Worm (Caenorhabditis elegans): ENCODE results near the gene M02E1.1.
"Not testable (repeated sequence)": the region's sequence is repeated elsewhere in the genome, so short reads cannot be mapped to it uniquely, and the experiment has no call there.

M02E1.1 gene

DNA sequence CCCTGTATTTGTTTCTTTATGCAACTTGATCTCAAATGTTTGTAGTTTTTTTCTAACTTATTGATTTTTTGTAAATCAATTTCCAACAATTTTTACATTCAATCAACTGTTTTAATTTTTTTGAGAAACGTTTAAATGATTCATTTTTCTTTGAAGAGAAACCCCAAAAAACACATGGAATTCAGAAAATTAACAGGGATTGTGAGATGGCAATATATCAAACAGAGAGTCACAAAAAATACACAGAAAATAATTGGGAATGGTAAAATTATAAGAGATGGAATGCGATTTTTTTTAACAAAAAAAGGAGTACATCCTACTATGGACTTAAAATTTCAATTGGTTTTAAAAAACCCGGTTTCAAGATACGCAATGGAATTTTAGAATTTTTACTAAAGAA lies 8.5 kb downstream of the M02E1.1 start:
- TF ChIP-seq sea-1 (GFP tag; conservative IDR thresholded peaks at IDR 0.05) (no peak), ceh-13 (GFP tag; optimal IDR thresholded peaks at IDR 0.05) (no peak), flt-1 (GFP tag; IDR thresholded peaks at IDR 0.05) (no peak), ama-1 (optimal IDR thresholded peaks at IDR 0.05) (no peak), ets-7 (tag; optimal IDR thresholded peaks at IDR 0.05) (no peak), pes-1 (GFP tag; IDR thresholded peaks at IDR 0.05) (no peak), tra-4 (tag; optimal IDR thresholded peaks at IDR 0.05) (no peak), tbx-11 (GFP tag; IDR thresholded peaks at IDR 0.05) (no peak), hnd-1 (tag; optimal IDR thresholded peaks at IDR 0.05) (no peak), hmg-4 (GFP tag; optimal IDR thresholded peaks at IDR 0.05) (no peak), scrt-1 (GFP tag; IDR thresholded peaks at IDR 0.05) (no peak), tbx-37 (GFP tag; conservative IDR thresholded peaks at IDR 0.05) (no peak), B0310.2 (tag; optimal IDR thresholded peaks at IDR 0.05) (no peak), aly-1 (tag; optimal IDR thresholded peaks at IDR 0.05) (no peak), ceh-36 (tag; optimal IDR thresholded peaks at IDR 0.05) (no peak), hmbx-1 (tag; optimal IDR thresholded peaks at IDR 0.05) (no peak), F13C5.2 (tag; optimal IDR thresholded peaks at IDR 0.05) (no peak)

DNA sequence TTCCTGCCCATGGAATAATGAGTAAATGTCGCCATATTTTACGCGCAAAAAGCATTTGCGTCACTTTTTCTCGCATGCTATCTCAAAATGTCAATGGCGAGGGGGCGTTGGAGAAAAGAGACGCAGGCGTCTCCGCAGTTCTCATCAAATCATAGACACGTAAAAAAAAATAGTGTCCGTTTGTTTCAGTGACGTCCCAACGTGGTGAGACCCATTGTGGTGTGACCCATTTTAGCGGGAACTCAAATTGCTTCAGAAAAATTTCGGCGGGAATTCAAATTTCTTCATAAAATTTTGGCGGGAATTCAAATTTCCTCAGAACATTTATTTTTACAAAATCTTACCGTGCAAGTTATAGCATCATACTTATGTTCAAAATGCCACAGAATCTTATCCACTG lies 17.9 kb downstream of the M02E1.1 start:
- TF ChIP-seq tbx-37 (GFP tag; conservative IDR thresholded peaks at IDR 0.05) = no peak
- no peak for TF ChIP-seq scrt-1 (GFP tag; IDR thresholded peaks at IDR 0.05)
- TF ChIP-seq ceh-13 (GFP tag; optimal IDR thresholded peaks at IDR 0.05) = no peak
- no peak for TF ChIP-seq F13C5.2 (tag; optimal IDR thresholded peaks at IDR 0.05)
- no peak for TF ChIP-seq pes-1 (GFP tag; IDR thresholded peaks at IDR 0.05)

ce11 chrX:347117-347516 lies 21.2 kb downstream of the M02E1.1 start, which contains the start of gene C04E7.3:
C04E7.3 (minus strand) TSS chrX:347217.
- TF ChIP-seq tbx-37 (GFP tag; conservative IDR thresholded peaks at IDR 0.05); ceh-13 (GFP tag; optimal IDR thresholded peaks at IDR 0.05); hnd-1 (tag; optimal IDR thresholded peaks at IDR 0.05): not testable (repeated sequence)

- no peak for TF ChIP-seq F13C5.2 (tag; optimal IDR thresholded peaks at IDR 0.05)
- no peak for TF ChIP-seq sea-1 (GFP tag; conservative IDR thresholded peaks at IDR 0.05)
- TF ChIP-seq tbx-11 (GFP tag; IDR thresholded peaks at IDR 0.05) = no peak
- TF ChIP-seq ama-1 (optimal IDR thresholded peaks at IDR 0.05) = no peak
- no peak for TF ChIP-seq tra-4 (tag; optimal IDR thresholded peaks at IDR 0.05)
- TF ChIP-seq ceh-13 (GFP tag; optimal IDR thresholded peaks at IDR 0.05) = no peak
- no peak for TF ChIP-seq pes-1 (GFP tag; IDR thresholded peaks at IDR 0.05)
- TF ChIP-seq hnd-1 (tag; optimal IDR thresholded peaks at IDR 0.05) = no peak
- no peak for TF ChIP-seq ets-7 (tag; optimal IDR thresholded peaks at IDR 0.05)
- TF ChIP-seq aly-1 (tag; optimal IDR thresholded peaks at IDR 0.05) = no peak
- no peak for TF ChIP-seq B0310.2 (tag; optimal IDR thresholded peaks at IDR 0.05)
- no peak for TF ChIP-seq hmbx-1 (tag; optimal IDR thresholded peaks at IDR 0.05)
- TF ChIP-seq flt-1 (GFP tag; IDR thresholded peaks at IDR 0.05) = no peak
- no peak for TF ChIP-seq scrt-1 (GFP tag; IDR thresholded peaks at IDR 0.05)
- TF ChIP-seq ceh-36 (tag; optimal IDR thresholded peaks at IDR 0.05) = no peak
- TF ChIP-seq hmg-4 (GFP tag; optimal IDR thresholded peaks at IDR 0.05) = no peak
- no peak for TF ChIP-seq tbx-37 (GFP tag; conservative IDR thresholded peaks at IDR 0.05)
These were observed 22.2 kb downstream of the M02E1.1 start for ce11 chrX:348141-348540.

- TF ChIP-seq scrt-1 (GFP tag; IDR thresholded peaks at IDR 0.05) (peak; percentile 91), sea-1 (GFP tag; conservative IDR thresholded peaks at IDR 0.05) (peak; percentile 90), flt-1 (GFP tag; IDR thresholded peaks at IDR 0.05) (peak; percentile 93), ceh-36 (tag; optimal IDR thresholded peaks at IDR 0.05) (peak; percentile 18), tbx-37 (GFP tag; conservative IDR thresholded peaks at IDR 0.05) (peak; percentile 89), tbx-11 (GFP tag; IDR thresholded peaks at IDR 0.05) (peak; percentile 87), pes-1 (GFP tag; IDR thresholded peaks at IDR 0.05) (peak; percentile 93)
These were observed 25.5 kb downstream of the M02E1.1 start for ce11 chrX:351398-351797.

- TF ChIP-seq tbx-11 (GFP tag; IDR thresholded peaks at IDR 0.05) (peak; percentile 90), ets-7 (tag; optimal IDR thresholded peaks at IDR 0.05) (peak; percentile 62), F13C5.2 (tag; optimal IDR thresholded peaks at IDR 0.05) (peak; percentile 96), ceh-13 (GFP tag; optimal IDR thresholded peaks at IDR 0.05) (peak; percentile 70), tra-4 (tag; optimal IDR thresholded peaks at IDR 0.05) (peak; percentile 75), scrt-1 (GFP tag; IDR thresholded peaks at IDR 0.05) (peak; percentile 90), hmg-4 (GFP tag; optimal IDR thresholded peaks at IDR 0.05) (peak; percentile 94), ceh-36 (tag; optimal IDR thresholded peaks at IDR 0.05) (peak; percentile 78), tbx-37 (GFP tag; conservative IDR thresholded peaks at IDR 0.05) (peak; percentile 94), aly-1 (tag; optimal IDR thresholded peaks at IDR 0.05) (peak; percentile 69), hnd-1 (tag; optimal IDR thresholded peaks at IDR 0.05) (peak; percentile 85), sea-1 (GFP tag; conservative IDR thresholded peaks at IDR 0.05) (peak; percentile 91), flt-1 (GFP tag; IDR thresholded peaks at IDR 0.05) (peak; percentile 85), B0310.2 (tag; optimal IDR thresholded peaks at IDR 0.05) (peak; percentile 65), ama-1 (optimal IDR thresholded peaks at IDR 0.05) (no peak), hmbx-1 (tag; optimal IDR thresholded peaks at IDR 0.05) (peak; percentile 65), pes-1 (GFP tag; IDR thresholded peaks at IDR 0.05) (peak; percentile 91)
These were observed 27.3 kb downstream of the M02E1.1 start, which contains the start of gene sor-3 for ce11 chrX:353134-353669. sor-3 (plus strand) TSS chrX:353619.

DNA sequence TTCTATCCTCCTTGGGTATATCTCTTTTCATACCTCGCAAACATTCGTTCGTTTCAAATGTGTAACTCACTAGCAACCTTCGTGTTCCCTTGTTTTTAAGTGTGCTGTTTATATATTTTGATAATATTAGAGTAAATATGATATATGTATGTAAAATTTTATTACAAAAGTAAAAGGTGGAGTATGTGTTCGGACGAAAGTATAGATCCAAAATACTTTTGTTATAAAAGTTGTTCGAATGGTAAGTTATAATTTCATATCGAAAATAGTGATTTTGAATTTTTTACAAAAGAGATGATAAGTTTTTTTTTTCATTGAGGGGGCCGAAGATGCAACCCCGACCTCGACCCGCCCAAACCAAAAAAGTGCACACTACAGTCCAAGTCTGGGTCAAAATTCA lies 31.9 kb downstream of the M02E1.1 start, which contains the start of gene C04E7.1:
C04E7.1 (plus strand) TSS at position 301 of the 400 bp plus-strand sequence.
- TF ChIP-seq hmg-4 (GFP tag; optimal IDR thresholded peaks at IDR 0.05) (no peak), ets-7 (tag; optimal IDR thresholded peaks at IDR 0.05) (no peak), ama-1 (optimal IDR thresholded peaks at IDR 0.05) (no peak), aly-1 (tag; optimal IDR thresholded peaks at IDR 0.05) (no peak), tbx-37 (GFP tag; conservative IDR thresholded peaks at IDR 0.05) (no peak), pes-1 (GFP tag; IDR thresholded peaks at IDR 0.05) (no peak), ceh-13 (GFP tag; optimal IDR thresholded peaks at IDR 0.05) (no peak), scrt-1 (GFP tag; IDR thresholded peaks at IDR 0.05) (no peak), B0310.2 (tag; optimal IDR thresholded peaks at IDR 0.05) (no peak), tra-4 (tag; optimal IDR thresholded peaks at IDR 0.05) (no peak), sea-1 (GFP tag; conservative IDR thresholded peaks at IDR 0.05) (no peak), hnd-1 (tag; optimal IDR thresholded peaks at IDR 0.05) (no peak), hmbx-1 (tag; optimal IDR thresholded peaks at IDR 0.05) (no peak), tbx-11 (GFP tag; IDR thresholded peaks at IDR 0.05) (no peak), ceh-36 (tag; optimal IDR thresholded peaks at IDR 0.05) (no peak), flt-1 (GFP tag; IDR thresholded peaks at IDR 0.05) (no peak), F13C5.2 (tag; optimal IDR thresholded peaks at IDR 0.05) (no peak)
